Fruit fly (Drosophila melanogaster): ENCODE results near the gene CG5555.
A peak's percentile ranks its signal among the peaks of the same experiment; 100 is the strongest.

The CG5555 gene

dm6 chr3R:19151848-19152787, 28.2 kb downstream of the CG5555 start (continued):
- no peak for TF ChIP-seq CG14965 (GFP tag; optimal IDR thresholded peaks at IDR 0.05; ENCODE audit: borderline replicate concordance)
- TF ChIP-seq nau (GFP tag; optimal IDR thresholded peaks at IDR 0.05), result no peak
- no peak for TF ChIP-seq gt (GFP tag; IDR thresholded peaks at IDR 0.05)
- TF ChIP-seq fd96Cb (tag; optimal IDR thresholded peaks at IDR 0.05), result peak; percentile 21
- peak; percentile 16 for TF ChIP-seq CG17385 (GFP tag; optimal IDR thresholded peaks at IDR 0.05)
- 0 out of 3 replicates have a peak, but pooled peaks have one; percentile 36 for TF ChIP-seq CG7357 (GFP tag; IDR thresholded peaks at IDR 0.05)
- TF ChIP-seq mirr (GFP tag; optimal IDR thresholded peaks at IDR 0.05), result no peak
- no peak for TF ChIP-seq Atf-2 (GFP tag; optimal IDR thresholded peaks at IDR 0.05)
- peak; percentile 29; the same call in 1 of the 3 replicates for TF ChIP-seq ken (GFP tag; IDR thresholded peaks at IDR 0.05)
- no peak for TF ChIP-seq grn (GFP tag; optimal IDR thresholded peaks at IDR 0.05)
- no peak for TF ChIP-seq Nf-YA (GFP tag; IDR thresholded peaks at IDR 0.05)
- TF ChIP-seq Dek (tag; optimal IDR thresholded peaks at IDR 0.05), result peak; percentile 30
- no peak for TF ChIP-seq CG13123 (GFP tag; optimal IDR thresholded peaks at IDR 0.05)
- TF ChIP-seq CG2202 (tag; optimal IDR thresholded peaks at IDR 0.05), result no peak
- TF ChIP-seq inv (GFP tag; IDR thresholded peaks at IDR 0.05; ENCODE audit: partially characterized antibody), result no peak
- TF ChIP-seq Fer1 (GFP tag; optimal IDR thresholded peaks at IDR 0.05), result no peak
- no peak for TF ChIP-seq Sry-δ (GFP tag; optimal IDR thresholded peaks at IDR 0.05)
- TF ChIP-seq sd (tag; optimal IDR thresholded peaks at IDR 0.05), result no peak
- no peak for TF ChIP-seq Fer2 (tag; optimal IDR thresholded peaks at IDR 0.05)
- no peak for TF ChIP-seq tna (GFP tag; IDR thresholded peaks at IDR 0.05; ENCODE audit: partially characterized antibody)
- peak in 1 of 2 experiments; percentile 73 for TF ChIP-seq Pdp1 (GFP tag; optimal IDR thresholded peaks at IDR 0.05)
- no peak for TF ChIP-seq Side (GFP tag; optimal IDR thresholded peaks at IDR 0.05)
- TF ChIP-seq Fer3 (tag; optimal IDR thresholded peaks at IDR 0.05), result peak; percentile 5
- no peak for TF ChIP-seq Doc3 (GFP tag; IDR thresholded peaks at IDR 0.05; ENCODE audit: partially characterized antibody)
- TF ChIP-seq CG6272 (GFP tag; IDR thresholded peaks at IDR 0.05), result no peak
- TF ChIP-seq Xrp1 (GFP tag; IDR thresholded peaks at IDR 0.05), result peak; percentile 50; the same call in 1 of the 2 replicates
- TF ChIP-seq dimm (GFP tag; IDR thresholded peaks at IDR 0.05), result 0 out of 2 replicates have a peak, but pooled peaks have one; percentile 22
- no peak for TF ChIP-seq psq (GFP tag; optimal IDR thresholded peaks at IDR 0.05)
- no peak for TF ChIP-seq CG4820 (GFP tag; optimal IDR thresholded peaks at IDR 0.05)
- no peak for TF ChIP-seq pb (GFP tag; optimal IDR thresholded peaks at IDR 0.05)
- TF ChIP-seq twi (tag; optimal IDR thresholded peaks at IDR 0.05), result no peak
- no peak; the same call in 1 of the 2 replicates for TF ChIP-seq CG14667 (GFP tag; IDR thresholded peaks at IDR 0.05)
- TF ChIP-seq CG30020 (tag; optimal IDR thresholded peaks at IDR 0.05), result no peak
- no peak for TF ChIP-seq emc (GFP tag; optimal IDR thresholded peaks at IDR 0.05)
- TF ChIP-seq Hey (tag; optimal IDR thresholded peaks at IDR 0.05), result no peak
- no peak for TF ChIP-seq CG8089 (GFP tag; optimal IDR thresholded peaks at IDR 0.05)
- TF ChIP-seq CG6175 (GFP tag; IDR thresholded peaks at IDR 0.05), result no peak
- TF ChIP-seq zf30C (GFP tag; optimal IDR thresholded peaks at IDR 0.05), result no peak
- TF ChIP-seq p53 (GFP tag; optimal IDR thresholded peaks at IDR 0.05), result no peak
- no peak for TF ChIP-seq pnt (GFP tag; optimal IDR thresholded peaks at IDR 0.05)
- TF ChIP-seq Taf1 (GFP tag; IDR thresholded peaks at IDR 0.05), result no peak
- TF ChIP-seq CG4854 (GFP tag; optimal IDR thresholded peaks at IDR 0.05), result no peak
- no peak for TF ChIP-seq CG11398 (GFP tag; optimal IDR thresholded peaks at IDR 0.05)
- TF ChIP-seq CG13287 (GFP tag; IDR thresholded peaks at IDR 0.05; ENCODE audit: partially characterized antibody), result no peak
- TF ChIP-seq lola (GFP tag; optimal IDR thresholded peaks at IDR 0.05), result no peak
- peak; percentile 13 for TF ChIP-seq az2 (GFP tag; optimal IDR thresholded peaks at IDR 0.05)
- TF ChIP-seq Drgx (GFP tag; IDR thresholded peaks at IDR 0.05), result peak; percentile 58
- TF ChIP-seq H15 (GFP tag; IDR thresholded peaks at IDR 0.05), result no peak
- no peak for TF ChIP-seq Adf1 (GFP tag; IDR thresholded peaks at IDR 0.05)
